Fruit fly (Drosophila melanogaster): ENCODE measurements around the gene ATPsynbeta.

DNA sequence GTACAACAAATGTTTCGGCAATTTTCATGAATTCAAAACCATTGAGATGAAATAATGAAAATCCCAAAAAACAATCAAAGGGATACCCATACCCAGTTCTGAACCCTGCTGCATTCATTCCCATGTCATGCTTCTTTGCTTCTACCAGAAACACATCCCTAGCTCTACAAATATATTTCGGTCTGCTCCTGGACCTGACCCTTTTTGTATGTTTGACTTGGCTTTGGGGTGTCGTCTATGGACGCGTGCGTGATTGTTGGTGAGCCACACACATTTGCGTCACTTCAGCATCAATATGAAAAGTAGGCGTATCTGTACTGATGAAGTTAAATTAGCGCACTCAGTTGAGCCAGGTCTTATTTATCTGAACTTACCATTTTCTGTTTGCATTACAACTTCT lies 46.5 kb upstream of the ATPsynbeta start:
- no peak for TF ChIP-seq CG8478 (optimal IDR thresholded peaks at IDR 0.05)
- no peak for TF ChIP-seq CTCF (optimal IDR thresholded peaks at IDR 0.05)
